Worm (Caenorhabditis elegans): ENCODE data around the gene C05C10.3.

The C05C10.3 gene

DNA sequence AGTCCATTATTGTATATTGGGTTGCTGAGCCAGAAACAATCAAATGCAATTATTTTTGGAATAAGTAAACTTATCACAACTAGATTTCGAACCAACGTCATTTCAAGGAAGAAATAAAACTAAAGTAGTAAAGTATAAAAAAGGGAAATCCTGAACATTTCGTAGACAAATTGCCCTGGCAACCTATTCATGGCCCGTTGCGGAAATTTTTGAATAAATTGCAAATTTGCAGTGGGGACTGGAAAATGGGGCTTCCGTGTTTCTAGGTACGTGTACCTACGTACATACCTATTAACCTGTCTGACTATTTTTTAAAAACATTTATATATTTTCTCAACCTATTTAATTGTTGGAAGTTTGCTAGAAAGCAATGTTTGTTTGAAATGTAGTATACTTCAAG lies 21.7 kb downstream of the C05C10.3 start, which contains the start of gene F26C11.3:
TSS of gene F26C11.3 (minus strand) at position 101 of the 400 bp plus-strand sequence.
- no peak for TF ChIP-seq Y22D7AL.16 (tag; optimal IDR thresholded peaks at IDR 0.05)
- TF ChIP-seq fax-1 (tag; optimal IDR thresholded peaks at IDR 0.05) = no peak
- TF ChIP-seq ahr-1 (tag; optimal IDR thresholded peaks at IDR 0.05) = no peak
- TF ChIP-seq ceh-9 (tag; optimal IDR thresholded peaks at IDR 0.05) = no peak
- TF ChIP-seq ztf-16 (tag; optimal IDR thresholded peaks at IDR 0.05) = no peak
- TF ChIP-seq pqm-1 (tag; optimal IDR thresholded peaks at IDR 0.05) = no peak
- no peak for TF ChIP-seq K02D7.2 (tag; optimal IDR thresholded peaks at IDR 0.05)
- no peak for TF ChIP-seq T23F11.4 (GFP tag; optimal IDR thresholded peaks at IDR 0.05)
- TF ChIP-seq elt-4 (tag; optimal IDR thresholded peaks at IDR 0.05) = no peak
- no peak for TF ChIP-seq nhr-11 (tag; optimal IDR thresholded peaks at IDR 0.05)

DNA sequence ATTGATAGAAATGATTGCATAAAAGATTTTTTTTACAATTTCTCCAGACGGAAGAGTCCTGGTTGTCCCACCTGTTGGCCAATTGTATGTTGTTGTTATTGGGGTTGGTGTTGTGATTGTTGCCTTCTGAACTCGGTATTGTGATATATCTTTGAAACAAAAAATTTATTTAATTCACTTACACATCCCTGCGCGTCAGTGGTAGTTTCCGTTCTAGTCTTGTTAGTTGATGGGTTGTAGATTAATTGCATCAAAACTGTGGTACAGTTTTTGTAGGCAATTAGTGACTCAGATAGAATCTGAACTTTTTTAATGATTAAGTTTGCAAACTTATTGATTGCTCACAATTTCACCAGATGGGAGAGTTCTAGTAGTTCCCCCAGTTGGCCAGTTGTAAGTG lies 32.2 kb downstream of the C05C10.3 start:
- TF ChIP-seq tbx-7 (tag; optimal IDR thresholded peaks at IDR 0.05) = no peak
- TF ChIP-seq pqm-1 (tag; optimal IDR thresholded peaks at IDR 0.05) = no peak
- TF ChIP-seq hlh-8 (tag; optimal IDR thresholded peaks at IDR 0.05) = no peak
- TF ChIP-seq eyg-1 (tag; optimal IDR thresholded peaks at IDR 0.05) = no peak
- no peak for TF ChIP-seq fkh-6 (tag; optimal IDR thresholded peaks at IDR 0.05)
- no peak for TF ChIP-seq ceh-9 (tag; optimal IDR thresholded peaks at IDR 0.05)
- TF ChIP-seq ahr-1 (tag; optimal IDR thresholded peaks at IDR 0.05) = no peak
- TF ChIP-seq sox-2 (GFP tag; IDR thresholded peaks at IDR 0.05) = no peak
- TF ChIP-seq unc-55 (GFP tag; optimal IDR thresholded peaks at IDR 0.05) = no peak
- no peak for TF ChIP-seq ets-4 (tag; optimal IDR thresholded peaks at IDR 0.05)
- TF ChIP-seq pros-1 (tag; optimal IDR thresholded peaks at IDR 0.05) = no peak
- no peak for TF ChIP-seq elt-4 (tag; optimal IDR thresholded peaks at IDR 0.05)
- TF ChIP-seq gmeb-2 (tag; optimal IDR thresholded peaks at IDR 0.05) = no peak
- TF ChIP-seq C08G9.2 (tag; optimal IDR thresholded peaks at IDR 0.05) = no peak
- no peak for TF ChIP-seq Y22D7AL.16 (tag; optimal IDR thresholded peaks at IDR 0.05)
- TF ChIP-seq hlh-6 (tag; optimal IDR thresholded peaks at IDR 0.05) = no peak

DNA sequence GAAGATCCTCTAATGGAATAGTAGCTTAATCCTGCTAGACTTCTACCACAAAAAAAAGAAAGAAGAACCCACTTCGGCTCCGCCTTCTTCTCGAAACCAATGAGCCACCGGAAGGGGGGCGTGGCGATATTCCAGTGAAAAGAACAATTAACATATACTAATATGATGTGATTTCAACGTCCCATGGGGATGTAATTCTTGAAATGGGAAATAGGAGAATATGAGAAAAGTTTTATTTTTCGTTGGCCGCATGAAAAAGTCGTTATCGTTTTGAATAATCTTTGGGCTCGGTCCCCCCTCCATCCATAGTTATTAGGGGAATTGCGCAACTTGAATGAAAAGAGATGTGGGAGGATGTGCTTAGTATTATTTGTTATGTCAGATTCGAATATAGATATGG lies 36.4 kb downstream of the C05C10.3 start, which contains the start of gene unc-4:
TSS of gene unc-4 (minus strand) at position 101 of the 400 bp plus-strand sequence.
- TF ChIP-seq che-1 (tag; optimal IDR thresholded peaks at IDR 0.05) (no peak), hlh-6 (tag; optimal IDR thresholded peaks at IDR 0.05) (no peak), elt-4 (tag; optimal IDR thresholded peaks at IDR 0.05) (no peak), fax-1 (tag; optimal IDR thresholded peaks at IDR 0.05) (no peak), sdc-2 (tag; optimal IDR thresholded peaks at IDR 0.05) (no peak), nhr-11 (tag; optimal IDR thresholded peaks at IDR 0.05) (no peak), sox-2 (GFP tag; IDR thresholded peaks at IDR 0.05) (no peak), ceh-18 (tag; optimal IDR thresholded peaks at IDR 0.05) (no peak), ceh-6 (GFP tag; optimal IDR thresholded peaks at IDR 0.05) (no peak), hlh-8 (tag; optimal IDR thresholded peaks at IDR 0.05) (no peak), ceh-14 (tag; optimal IDR thresholded peaks at IDR 0.05) (no peak), rnt-1 (tag; optimal IDR thresholded peaks at IDR 0.05) (no peak), fkh-6 (tag; optimal IDR thresholded peaks at IDR 0.05) (no peak), elt-2 (tag; optimal IDR thresholded peaks at IDR 0.05) (no peak), mec-3 (tag; optimal IDR thresholded peaks at IDR 0.05; ENCODE audit: borderline replicate concordance) (no peak), ceh-9 (tag; optimal IDR thresholded peaks at IDR 0.05) (no peak), pag-3 (tag; optimal IDR thresholded peaks at IDR 0.05; ENCODE audit: borderline replicate concordance) (no peak), ceh-22 (tag; optimal IDR thresholded peaks at IDR 0.05) (no peak), ceh-2 (tag; optimal IDR thresholded peaks at IDR 0.05) (no peak), ceh-45 (GFP tag; IDR thresholded peaks at IDR 0.05) (no peak)

DNA sequence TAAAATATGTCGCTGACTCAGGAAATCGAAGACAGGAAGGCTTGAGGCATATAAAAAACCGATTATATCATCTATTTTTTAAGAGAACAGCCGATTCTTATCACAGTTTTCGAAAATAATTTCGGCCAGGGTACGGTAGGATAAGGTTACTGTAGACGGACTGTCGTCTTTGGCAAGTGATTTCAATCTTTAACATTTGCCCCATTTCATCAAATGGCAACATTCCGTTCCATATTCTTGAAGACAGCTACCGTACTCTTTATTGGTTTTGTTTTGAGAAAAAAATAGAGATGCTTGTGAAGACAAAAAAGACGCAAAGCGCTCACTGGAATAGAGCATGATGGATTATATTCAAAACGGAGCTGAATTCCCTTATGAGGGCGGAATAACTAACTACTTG lies 37.9 kb downstream of the C05C10.3 start:
- TF ChIP-seq pag-3 (tag; optimal IDR thresholded peaks at IDR 0.05; ENCODE audit: borderline replicate concordance) = no peak
- no peak for TF ChIP-seq ceh-45 (GFP tag; IDR thresholded peaks at IDR 0.05)
- TF ChIP-seq C38D4.7 (GFP tag; optimal IDR thresholded peaks at IDR 0.05) = no peak
- TF ChIP-seq dve-1 (tag; optimal IDR thresholded peaks at IDR 0.05) = no peak
- TF ChIP-seq ceh-18 (tag; optimal IDR thresholded peaks at IDR 0.05) = no peak
- no peak for TF ChIP-seq nfya-1 (tag; optimal IDR thresholded peaks at IDR 0.05)
- no peak for TF ChIP-seq elt-2 (tag; optimal IDR thresholded peaks at IDR 0.05)
- TF ChIP-seq ceh-14 (tag; optimal IDR thresholded peaks at IDR 0.05) = no peak
- TF ChIP-seq T23F11.4 (GFP tag; optimal IDR thresholded peaks at IDR 0.05) = no peak
- no peak for TF ChIP-seq fkh-10 (GFP tag; optimal IDR thresholded peaks at IDR 0.05)
- no peak for TF ChIP-seq syd-9 (tag; optimal IDR thresholded peaks at IDR 0.05)
- no peak for TF ChIP-seq odd-2 (tag; optimal IDR thresholded peaks at IDR 0.05)
- TF ChIP-seq lim-6 (tag; optimal IDR thresholded peaks at IDR 0.05) = no peak
- TF ChIP-seq tbx-7 (tag; optimal IDR thresholded peaks at IDR 0.05) = no peak
- no peak for TF ChIP-seq K09A11.1 (tag; optimal IDR thresholded peaks at IDR 0.05; ENCODE audit: insufficient read depth)
- TF ChIP-seq eyg-1 (tag; optimal IDR thresholded peaks at IDR 0.05) = no peak
- no peak for TF ChIP-seq fkh-6 (tag; optimal IDR thresholded peaks at IDR 0.05)
